Worm (Caenorhabditis elegans): Measurements from ENCODE around the gene srd-7.

- no peak for TF ChIP-seq nhr-28 (tag; optimal IDR thresholded peaks at IDR 0.05)
- no peak for TF ChIP-seq pha-4 (tag; optimal IDR thresholded peaks at IDR 0.05)
- TF ChIP-seq lin-32 (GFP tag; optimal IDR thresholded peaks at IDR 0.05) = no peak
- TF ChIP-seq nhr-237 (tag; optimal IDR thresholded peaks at IDR 0.05) = no peak
- no peak for TF ChIP-seq nhr-2 (tag; optimal IDR thresholded peaks at IDR 0.05)
- no peak for TF ChIP-seq unc-62 (GFP tag; optimal IDR thresholded peaks at IDR 0.05)
- TF ChIP-seq sptf-1 (tag; optimal IDR thresholded peaks at IDR 0.05) = no peak
- no peak for TF ChIP-seq ceh-39 (tag; optimal IDR thresholded peaks at IDR 0.05)
- no peak for TF ChIP-seq nhr-12 (tag; optimal IDR thresholded peaks at IDR 0.05)
- no peak for TF ChIP-seq ceh-83 (GFP tag; optimal IDR thresholded peaks at IDR 0.05)
- TF ChIP-seq cnd-1 (tag; optimal IDR thresholded peaks at IDR 0.05) = no peak
- no peak for TF ChIP-seq ces-1 (GFP tag; optimal IDR thresholded peaks at IDR 0.05)
- no peak for TF ChIP-seq snpc-4 (tag; optimal IDR thresholded peaks at IDR 0.05)
Measured at ce11 chrIV:10815950-10816349, 29.3 kb upstream of the srd-7 start.

All from whole organism, mixed stage, embryonic.